Worm (Caenorhabditis elegans) whole organism, young adult: ENCODE data around the gene F54F2.9.

Source experiments
- B0019.2 ChIP-seq: fragments of 200-800 bp; sonication (Bioruptor generic); conservative IDR thresholded peaks from 2 replicates; pipeline ENCODE4 v1.3.6; 2022; ENCODE audit warnings: missing genetic modification reagents, missing genetic modification characterization, missing compliant biosample characterization
- ZK185.1 ChIP-seq: sonication (generic microtip); optimal IDR thresholded peaks from 2 replicates; lab custom pipeline; 2016; ENCODE audit warnings: mild to moderate bottlenecking, missing genetic modification characterization, missing compliant biosample characterization; ENCODE audit not compliant: poor library complexity, severe bottlenecking
- bed-2 ChIP-seq: fragments of 200-800 bp; sonication (Bioruptor generic); IDR thresholded peaks from 2 replicates; pipeline ENCODE4 v1.3.6; 2022; ENCODE audit warnings: missing genetic modification reagents, missing genetic modification characterization, missing compliant biosample characterization
- ceh-100 ChIP-seq: fragments of 200-800 bp; sonication (Bioruptor generic); IDR thresholded peaks from 2 replicates; pipeline ENCODE4 v1.3.6; 2022; ENCODE audit warnings: missing genetic modification reagents, missing genetic modification characterization, missing compliant biosample characterization
- ceh-27 ChIP-seq: fragments of 200-800 bp; sonication (Bioruptor generic); optimal IDR thresholded peaks from 2 replicates; lab custom pipeline; 2018; ENCODE audit warnings: mild to moderate bottlenecking, missing genetic modification characterization, moderate library complexity, missing compliant biosample characterization
- egrh-3 ChIP-seq: fragments of 200-800 bp; sonication (Bioruptor generic); IDR thresholded peaks from 2 replicates; pipeline ENCODE4 v1.3.6; 2022; ENCODE audit warnings: missing genetic modification reagents, missing genetic modification characterization, missing compliant biosample characterization
- fkh-3 ChIP-seq: sonication (generic microtip); optimal IDR thresholded peaks from 2 replicates; lab custom pipeline; 2016; ENCODE audit warnings: mild to moderate bottlenecking, missing genetic modification characterization, missing compliant biosample characterization
- let-526 ChIP-seq: fragments of 200-800 bp; sonication (Bioruptor generic); IDR thresholded peaks from 2 replicates; pipeline ENCODE4 v1.3.6; 2022; ENCODE audit warnings: missing genetic modification reagents, missing genetic modification characterization, missing compliant biosample characterization
- madf-8 ChIP-seq: fragments of 200-800 bp; sonication (Bioruptor generic); conservative IDR thresholded peaks from 2 replicates; pipeline ENCODE4 v1.3.6; 2022; ENCODE audit warnings: missing genetic modification reagents, missing genetic modification characterization, missing compliant biosample characterization
- pha-4 ChIP-seq: fragments of 150-350 bp; sonication (generic microtip); optimal IDR thresholded peaks from 2 replicates; lab custom pipeline; 2014; ENCODE audit warnings: missing biosample characterization, missing genetic modification reagents, missing genetic modification characterization
- snpc-4 ChIP-seq, 5 experiments: fragments of 150-350 bp in 1 of 5; sonication (generic microtip) in 4 of 5; optimal IDR thresholded peaks; 2 replicates each; lab custom pipeline; 2014 to 2018; ENCODE audit warnings: missing genetic modification characterization in 5 of 5, missing biosample characterization in 3 of 5, antibody characterized with exemption in 2 of 5, mild to moderate bottlenecking in 2 of 5, missing compliant biosample characterization in 2 of 5, missing genotype in 2 of 5, moderate library complexity in 2 of 5, missing genetic modification reagents in 1 of 5
- unc-62 ChIP-seq: fragments of 150-350 bp; optimal IDR thresholded peaks from 2 replicates; lab custom pipeline; 2014; ENCODE audit warnings: missing biosample characterization, missing genetic modification reagents, missing genetic modification characterization
- ztf-18 ChIP-seq: sonication (generic microtip); optimal IDR thresholded peaks from 2 replicates; lab custom pipeline; 2016; ENCODE audit warnings: missing genotype, mild to moderate bottlenecking, missing genetic modification characterization, missing compliant biosample characterization
- ztf-6 ChIP-seq: fragments of 200-800 bp; sonication (Bioruptor generic); IDR thresholded peaks from 2 replicates; pipeline ENCODE4 v1.3.6; 2022; ENCODE audit warnings: missing genetic modification reagents, missing genetic modification characterization, missing compliant biosample characterization

DNA sequence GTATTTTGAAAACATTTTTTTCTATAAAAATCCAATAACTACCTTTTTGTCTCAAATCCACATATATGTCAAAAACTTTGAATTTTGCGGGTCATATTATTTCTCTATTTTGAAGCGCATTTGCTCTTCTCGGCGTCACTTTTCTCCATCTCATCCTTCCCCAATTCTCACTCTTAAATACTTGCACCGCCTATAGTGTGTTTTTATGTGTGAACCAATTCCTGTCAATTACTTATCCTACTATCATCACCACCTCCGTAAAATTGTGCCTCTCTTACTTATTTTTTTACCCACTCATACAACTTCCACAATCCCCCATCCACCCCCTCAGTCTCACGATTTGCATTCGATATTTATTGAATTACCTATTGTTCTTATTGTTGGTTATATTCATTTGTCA is 21.2 kb downstream of the F54F2.9 start:
- no peak for TF ChIP-seq B0019.2 (GFP tag; lab: Robert Waterston, UW)
- no peak for TF ChIP-seq ceh-100 (GFP tag; lab: Robert Waterston, UW)
- no peak for TF ChIP-seq pha-4 (tag; lab: Kevin White, UChicago)
- TF ChIP-seq let-526 (GFP tag; lab: Robert Waterston, UW): no peak
- TF ChIP-seq unc-62 (GFP tag; lab: Kevin White, UChicago): no peak
- TF ChIP-seq ceh-27 (GFP tag; lab: Kevin White, UChicago): no peak
- TF ChIP-seq fkh-3 (tag; lab: Kevin White, UChicago): no peak
- no peak for TF ChIP-seq madf-8 (GFP tag; lab: Robert Waterston, UW)
- no peak for TF ChIP-seq snpc-4 (GFP tag; optimal IDR thresholded peaks at IDR 0.05; lab: Kevin White, UChicago)
- TF ChIP-seq snpc-4 (tag; optimal IDR thresholded peaks at IDR 0.05; lab: Kevin White, UChicago): no peak
- no peak for TF ChIP-seq ztf-18 (tag; lab: Kevin White, UChicago)
- TF ChIP-seq bed-2: no peak
- no peak for TF ChIP-seq ZK185.1
- no peak for TF ChIP-seq ztf-6 (GFP tag; lab: Robert Waterston, UW)
- TF ChIP-seq egrh-3 (GFP tag; lab: Robert Waterston, UW): no peak
